Fruit fly (Drosophila melanogaster) whole organism, embryonic: ENCODE data around the gene Nxf3.

Experiments
- Adf1 ChIP-seq: fragments of 200-800 bp; sonication (Bioruptor generic); IDR thresholded peaks from 2 replicates; pipeline ENCODE4 v1.3.6; 2022; ENCODE audit warnings: missing biosample characterization, missing genetic modification characterization
- CG10267 ChIP-seq: fragments of 200-800 bp; sonication (Bioruptor generic); optimal IDR thresholded peaks from 2 replicates; lab custom pipeline; 2018; ENCODE audit warnings: missing biosample characterization, mild to moderate bottlenecking, missing genetic modification characterization, moderate library complexity
- CG12155 ChIP-seq: fragments of 200-800 bp; sonication (Bioruptor generic); optimal IDR thresholded peaks from 3 replicates; lab custom pipeline; 2016; ENCODE audit warnings: missing biosample characterization, missing genetic modification characterization
- CG1233 ChIP-seq: fragments of 200-800 bp; sonication (Bioruptor generic); optimal IDR thresholded peaks from 4 replicates; lab custom pipeline; 2018; ENCODE audit warnings: missing biosample characterization, mild to moderate bottlenecking, missing genetic modification characterization
- CG13624 ChIP-seq: fragments of 200-800 bp; sonication (Bioruptor generic); optimal IDR thresholded peaks from 2 replicates; lab custom pipeline; 2016; ENCODE audit warnings: missing biosample characterization, missing genetic modification characterization
- CG14441 ChIP-seq: fragments of 200-800 bp; sonication (Bioruptor generic); IDR thresholded peaks from 2 replicates; pipeline ENCODE4 v1.3.6; 2022; ENCODE audit warnings: missing biosample characterization, missing genetic modification characterization
- CG14667 ChIP-seq: fragments of 200-800 bp; sonication (Bioruptor generic); IDR thresholded peaks from 2 replicates; pipeline ENCODE4 v1.3.6; 2022; ENCODE audit warnings: missing biosample characterization, missing genetic modification characterization
- CG15696 ChIP-seq: fragments of 200-800 bp; sonication (Bioruptor generic); optimal IDR thresholded peaks from 2 replicates; lab custom pipeline; 2019; ENCODE audit warnings: missing biosample characterization, mild to moderate bottlenecking, missing genetic modification characterization, moderate library complexity
- CG17829 ChIP-seq: fragments of 200-800 bp; optimal IDR thresholded peaks from 2 replicates; lab custom pipeline; 2019; ENCODE audit warnings: missing biosample characterization, mild to moderate bottlenecking, missing genetic modification characterization, moderate library complexity
- CG18599 ChIP-seq: fragments of 200-800 bp; sonication (Bioruptor generic); optimal IDR thresholded peaks from 3 replicates; lab custom pipeline; 2017; ENCODE audit warnings: missing biosample characterization, missing genetic modification characterization, mild to moderate bottlenecking, moderate library complexity, missing genetic modification reagents
- CG2889 ChIP-seq: fragments of 200-800 bp; sonication (Bioruptor generic); IDR thresholded peaks from 3 replicates; pipeline ENCODE4 v1.3.6; 2022; ENCODE audit warnings: missing biosample characterization, missing genetic modification characterization
- CG3847 ChIP-seq: fragments of 200-800 bp; sonication (Bioruptor generic); IDR thresholded peaks from 2 replicates; pipeline ENCODE4 v1.3.6; 2022; ENCODE audit warnings: missing biosample characterization, missing genetic modification characterization
- CG4328 ChIP-seq: fragments of 200-800 bp; sonication (Bioruptor generic); optimal IDR thresholded peaks from 3 replicates; lab custom pipeline; 2017; ENCODE audit warnings: missing biosample characterization, missing genetic modification reagents, missing genetic modification characterization
- CG4360 ChIP-seq: fragments of 200-800 bp; sonication (Bioruptor generic); IDR thresholded peaks from 2 replicates; pipeline ENCODE4 v1.3.6; 2022; ENCODE audit warnings: missing biosample characterization, missing genetic modification characterization
- CG7357 ChIP-seq: fragments of 200-800 bp; sonication (Bioruptor generic); IDR thresholded peaks from 3 replicates; pipeline ENCODE4 v1.3.6; 2022; ENCODE audit warnings: missing biosample characterization, missing genetic modification characterization
- CG7987 ChIP-seq: fragments of 200-800 bp; sonication (Bioruptor generic); optimal IDR thresholded peaks from 2 replicates; lab custom pipeline; 2018; ENCODE audit warnings: missing biosample characterization, mild to moderate bottlenecking, missing genetic modification characterization, moderate library complexity
- Dbx ChIP-seq: fragments of 200-800 bp; sonication (Bioruptor generic); IDR thresholded peaks from 3 replicates; pipeline ENCODE4 v1.3.6; 2022; ENCODE audit warnings: missing biosample characterization, missing genetic modification characterization
- Eip74EF ChIP-seq, 2 experiments: fragments of 200-800 bp in 1 of 2; fragments of >200 bp in 1 of 2; sonication (Bioruptor generic) in 1 of 2; optimal IDR thresholded peaks; 2 replicates each; lab custom pipeline; 2017 to 2019; ENCODE audit warnings: missing biosample characterization in 2 of 2, missing genetic modification characterization in 2 of 2, mild to moderate bottlenecking in 1 of 2, moderate library complexity in 1 of 2
- HHEX ChIP-seq: fragments of 200-800 bp; sonication (Bioruptor generic); optimal IDR thresholded peaks from 3 replicates; lab custom pipeline; 2017; ENCODE audit warnings: missing biosample characterization, mild to moderate bottlenecking, missing genetic modification characterization, missing genetic modification reagents
- HLHmδ ChIP-seq: fragments of 200-800 bp; sonication (Bioruptor generic); optimal IDR thresholded peaks from 2 replicates; lab custom pipeline; 2018; ENCODE audit warnings: missing biosample characterization, mild to moderate bottlenecking, missing genetic modification characterization, moderate library complexity
- Hey ChIP-seq: fragments of 200-800 bp; sonication (Bioruptor generic); optimal IDR thresholded peaks from 3 replicates; lab custom pipeline; 2018; ENCODE audit warnings: missing biosample characterization, mild to moderate bottlenecking, missing genetic modification characterization
- HmgZ ChIP-seq: fragments of 200-800 bp; sonication (Bioruptor generic); optimal IDR thresholded peaks from 2 replicates; lab custom pipeline; 2018; ENCODE audit warnings: missing biosample characterization, mild to moderate bottlenecking, missing genetic modification characterization
- Hmr ChIP-seq: fragments of 200-800 bp; sonication (Bioruptor generic); optimal IDR thresholded peaks from 3 replicates; lab custom pipeline; 2017; ENCODE audit warnings: mild to moderate bottlenecking, missing biosample characterization, missing genetic modification reagents, missing genetic modification characterization
- Hr3 ChIP-seq: fragments of 200-800 bp; sonication (Bioruptor generic); optimal IDR thresholded peaks from 3 replicates; lab custom pipeline; 2016; ENCODE audit warnings: missing biosample characterization, missing genetic modification characterization
- MESR4 ChIP-seq: fragments of 200-800 bp; sonication (Bioruptor generic); optimal IDR thresholded peaks from 2 replicates; lab custom pipeline; 2018; ENCODE audit warnings: missing biosample characterization, mild to moderate bottlenecking, missing genetic modification characterization, moderate library complexity
- Med ChIP-seq: fragments of 200-800 bp; sonication (Bioruptor generic); peaks from one replicate; lab custom pipeline; 2016; ENCODE audit warnings: missing biosample characterization, missing genetic modification characterization, mild to moderate bottlenecking, inconsistent platforms, moderate library complexity
- Nf-YB ChIP-seq: fragments of 200-800 bp; sonication (Bioruptor generic); optimal IDR thresholded peaks from 3 replicates; lab custom pipeline; 2019; ENCODE audit warnings: missing biosample characterization, mild to moderate bottlenecking, missing genetic modification characterization, moderate library complexity
- Nf-YC ChIP-seq: fragments of 200-800 bp; optimal IDR thresholded peaks from 3 replicates; lab custom pipeline; 2019; ENCODE audit warnings: missing biosample characterization, mild to moderate bottlenecking, missing genetic modification characterization, moderate library complexity
- NfI ChIP-seq: fragments of 200-800 bp; sonication (Bioruptor generic); optimal IDR thresholded peaks from 3 replicates; lab custom pipeline; 2018; ENCODE audit warnings: missing biosample characterization, mild to moderate bottlenecking, missing genetic modification characterization, moderate library complexity
- Opbp ChIP-seq: fragments of 200-800 bp; sonication (Bioruptor generic); IDR thresholded peaks from 3 replicates; pipeline ENCODE4 v1.3.6; 2022; ENCODE audit warnings: missing biosample characterization, missing genetic modification characterization; ENCODE audit not compliant: partially characterized antibody
- Trl ChIP-seq, 3 experiments: fragments of >200 bp in 2 of 3; fragments of 200-800 bp in 1 of 3; sonication (Bioruptor generic) in 1 of 3; optimal IDR thresholded peaks; 2 replicates in 1 of 3; 3 replicates in 2 of 3; lab custom pipeline; 2016 to 2017; ENCODE audit warnings: missing biosample characterization in 1 of 3, missing genetic modification characterization in 1 of 3
- abd-A ChIP-seq: fragments of 200-800 bp; sonication (Bioruptor generic); optimal IDR thresholded peaks from 3 replicates; lab custom pipeline; 2019; ENCODE audit warnings: missing biosample characterization, mild to moderate bottlenecking, missing genetic modification characterization, moderate library complexity
- ac ChIP-seq: fragments of 200-800 bp; sonication (Bioruptor generic); optimal IDR thresholded peaks from 3 replicates; lab custom pipeline; 2017; ENCODE audit warnings: missing biosample characterization, mild to moderate bottlenecking, missing genetic modification characterization
- ato ChIP-seq: fragments of 200-800 bp; sonication (Bioruptor generic); IDR thresholded peaks from 2 replicates; pipeline ENCODE4 v1.3.6; 2022; ENCODE audit warnings: missing biosample characterization, missing genetic modification characterization; ENCODE audit not compliant: partially characterized antibody
- cg ChIP-seq: fragments of 200-800 bp; sonication (Bioruptor generic); optimal IDR thresholded peaks from 3 replicates; lab custom pipeline; 2019; ENCODE audit warnings: missing biosample characterization, mild to moderate bottlenecking, missing genetic modification characterization, moderate library complexity
- dmrt99B ChIP-seq: fragments of 200-800 bp; sonication (Bioruptor generic); optimal IDR thresholded peaks from 2 replicates; lab custom pipeline; 2018; ENCODE audit warnings: missing biosample characterization, mild to moderate bottlenecking, missing genetic modification characterization, moderate library complexity
- jing ChIP-seq: fragments of 200-800 bp; sonication (Bioruptor generic); optimal IDR thresholded peaks from 2 replicates; lab custom pipeline; 2018; ENCODE audit warnings: missing biosample characterization, mild to moderate bottlenecking, missing genetic modification characterization
- kah ChIP-seq: fragments of 200-800 bp; sonication (Bioruptor generic); optimal IDR thresholded peaks from 2 replicates; lab custom pipeline; 2018; ENCODE audit warnings: missing biosample characterization, mild to moderate bottlenecking, missing genetic modification characterization
- mirr ChIP-seq: fragments of 200-800 bp; sonication (Bioruptor generic); optimal IDR thresholded peaks from 3 replicates; lab custom pipeline; 2018; ENCODE audit warnings: missing biosample characterization, mild to moderate bottlenecking, missing genetic modification characterization
- nerfin-2 ChIP-seq: fragments of 200-800 bp; sonication (Bioruptor generic); IDR thresholded peaks from 2 replicates; pipeline ENCODE4 v1.3.6; 2022; ENCODE audit warnings: missing biosample characterization, missing genetic modification characterization; ENCODE audit not compliant: partially characterized antibody
- nmo ChIP-seq: fragments of 200-800 bp; sonication (Bioruptor generic); optimal IDR thresholded peaks from 2 replicates; lab custom pipeline; 2018; ENCODE audit warnings: missing biosample characterization, mild to moderate bottlenecking, missing genetic modification characterization, moderate library complexity
- oc ChIP-seq: fragments of 200-800 bp; sonication (Bioruptor generic); optimal IDR thresholded peaks from 2 replicates; lab custom pipeline; 2018; ENCODE audit warnings: missing biosample characterization, mild to moderate bottlenecking, missing genetic modification characterization, moderate library complexity
- onecut ChIP-seq: fragments of 200-800 bp; sonication (Bioruptor generic); IDR thresholded peaks from 2 replicates; pipeline ENCODE4 v1.3.6; 2022; ENCODE audit warnings: missing biosample characterization, missing genetic modification characterization
- p53 ChIP-seq: fragments of 200-800 bp; sonication (Bioruptor generic); optimal IDR thresholded peaks from 2 replicates; lab custom pipeline; 2016; ENCODE audit warnings: missing biosample characterization, missing genetic modification characterization
- schlank ChIP-seq: fragments of 200-800 bp; sonication (Bioruptor generic); optimal IDR thresholded peaks from 2 replicates; lab custom pipeline; 2018; ENCODE audit warnings: missing biosample characterization, mild to moderate bottlenecking, missing genetic modification characterization
- sob ChIP-seq: fragments of 200-800 bp; sonication (Bioruptor generic); IDR thresholded peaks from 2 replicates; pipeline ENCODE4 v1.3.6; 2022; ENCODE audit warnings: missing biosample characterization, missing genetic modification characterization
- ssp ChIP-seq: fragments of 200-800 bp; sonication (Bioruptor generic); IDR thresholded peaks from 2 replicates; pipeline ENCODE4 v1.3.6; 2022; ENCODE audit warnings: missing biosample characterization, missing genetic modification characterization
- trem ChIP-seq: fragments of 200-800 bp; optimal IDR thresholded peaks from 3 replicates; lab custom pipeline; 2019; ENCODE audit warnings: missing biosample characterization, mild to moderate bottlenecking, missing genetic modification characterization, moderate library complexity
- wdn ChIP-seq: fragments of 200-800 bp; sonication (Bioruptor generic); IDR thresholded peaks from 2 replicates; pipeline ENCODE4 v1.3.6; 2022; ENCODE audit warnings: missing biosample characterization, missing genetic modification characterization

Nxf3 gene

dm6 chr3L:14004041-14004407 is 39.0 kb downstream of the Nxf3 start (continued):
- TF ChIP-seq Trl (optimal IDR thresholded peaks at IDR 0.05; lab: Kevin White, UChicago), result no peak
- TF ChIP-seq Trl (GFP tag; optimal IDR thresholded peaks at IDR 0.05; lab: Kevin White, UChicago), result no peak
- peak; percentile 24 for TF ChIP-seq CG18599 (GFP tag; lab: Kevin White, UChicago)
- TF ChIP-seq sob (GFP tag; lab: Robert Waterston, UW), result 0 out of 2 replicates have a peak, but pooled peaks have one; percentile 33
- peak; percentile 2 for TF ChIP-seq CG10267 (tag; lab: Kevin White, UChicago)
- no peak for TF ChIP-seq Eip74EF (GFP tag; optimal IDR thresholded peaks at IDR 0.05; lab: Kevin White, UChicago)
- TF ChIP-seq HHEX (GFP tag; lab: Kevin White, UChicago), result peak; percentile 39
- TF ChIP-seq Med (GFP tag; lab: Kevin White, UChicago), result peak; percentile 83
- peak; percentile 44; the same call in 1 of the 2 replicates for TF ChIP-seq Adf1 (GFP tag; lab: Robert Waterston, UW)
- TF ChIP-seq trem, result peak; percentile 21
- TF ChIP-seq ssp, result no peak
- TF ChIP-seq abd-A (tag; lab: Kevin White, UChicago), result peak; percentile 82
- no peak for TF ChIP-seq CG14667 (GFP tag; lab: Robert Waterston, UW)
- TF ChIP-seq jing (GFP tag; lab: Kevin White, UChicago), result no peak
- TF ChIP-seq Nf-YC (tag; lab: Kevin White, UChicago), result peak; percentile 66
- TF ChIP-seq cg, result peak; percentile 91
- TF ChIP-seq wdn (GFP tag; lab: Robert Waterston, UW), result peak; percentile 33; the same call in 1 of the 2 replicates
- peak; percentile 68 for TF ChIP-seq HLHmδ (GFP tag; lab: Kevin White, UChicago)
- TF ChIP-seq CG12155 (GFP tag; lab: Kevin White, UChicago), result no peak
- TF ChIP-seq CG13624 (GFP tag; lab: Kevin White, UChicago), result peak; percentile 12
- 0 out of 2 replicates have a peak, but pooled peaks have one; percentile 20 for TF ChIP-seq ato (GFP tag; lab: Robert Waterston, UW)
- peak; percentile 76 for TF ChIP-seq CG7987 (GFP tag; lab: Kevin White, UChicago)
- TF ChIP-seq nmo (GFP tag; lab: Kevin White, UChicago), result peak; percentile 38
- 0 out of 2 replicates have a peak, but pooled peaks have one; percentile 58 for TF ChIP-seq CG4360 (GFP tag; lab: Robert Waterston, UW)
- TF ChIP-seq NfI (GFP tag; lab: Kevin White, UChicago), result peak; percentile 36
- peak; percentile 71 for TF ChIP-seq mirr (GFP tag; lab: Kevin White, UChicago)
- peak; percentile 1 for TF ChIP-seq dmrt99B
- TF ChIP-seq CG4328, result peak; percentile 23
- TF ChIP-seq nerfin-2 (GFP tag; lab: Robert Waterston, UW), result peak; percentile 42; the same call in 1 of the 2 replicates
- TF ChIP-seq Hey (tag; lab: Kevin White, UChicago), result peak; percentile 2
- TF ChIP-seq CG15696 (tag; lab: Kevin White, UChicago), result no peak
- TF ChIP-seq kah (GFP tag; lab: Kevin White, UChicago), result peak; percentile 50
- TF ChIP-seq onecut (GFP tag; lab: Robert Waterston, UW), result peak; percentile 22; the same call in 1 of the 2 replicates
- peak; percentile 12 for TF ChIP-seq Nf-YB
- peak; percentile 5; the same call in 1 of the 2 replicates for TF ChIP-seq CG3847 (GFP tag; lab: Robert Waterston, UW)
- TF ChIP-seq schlank (tag; lab: Kevin White, UChicago), result no peak
- TF ChIP-seq Hmr (GFP tag; lab: Kevin White, UChicago), result peak; percentile 41
- TF ChIP-seq CG1233 (GFP tag; lab: Kevin White, UChicago), result peak; percentile 41
- no peak for TF ChIP-seq CG7357 (GFP tag; lab: Robert Waterston, UW)
- peak; percentile 61; the same call in 2 of the 3 replicates for TF ChIP-seq Dbx (GFP tag; lab: Robert Waterston, UW)
- peak; percentile 50; the same call in 1 of the 2 replicates for TF ChIP-seq CG14441
- TF ChIP-seq HmgZ (tag; lab: Kevin White, UChicago), result peak; percentile 37
- TF ChIP-seq Hr3 (GFP tag; lab: Kevin White, UChicago), result no peak
- TF ChIP-seq oc (tag; lab: Kevin White, UChicago), result peak; percentile 12
- TF ChIP-seq MESR4 (GFP tag; lab: Kevin White, UChicago), result peak; percentile 37
- TF ChIP-seq CG17829, result peak; percentile 9
- peak; percentile 24 for TF ChIP-seq p53 (GFP tag; lab: Kevin White, UChicago)
- no peak for TF ChIP-seq ac
- TF ChIP-seq Opbp (GFP tag; lab: Robert Waterston, UW), result peak; percentile 100
- no peak for TF ChIP-seq CG2889 (GFP tag; lab: Robert Waterston, UW)
